Fruit fly (Drosophila melanogaster) whole organism, wandering third instar larva: ENCODE data around the gene CG8289.

Source experiments
- Abd-B ChIP-seq: fragments of >200 bp; optimal IDR thresholded peaks from 2 replicates; lab custom pipeline; 2017; ENCODE audit warnings: missing biosample characterization, missing genetic modification characterization
- CrebA ChIP-seq: fragments of 200-800 bp; sonication (Bioruptor generic); optimal IDR thresholded peaks from 2 replicates; lab custom pipeline; 2016; ENCODE audit warnings: missing biosample characterization, mild to moderate bottlenecking, missing genetic modification characterization, borderline replicate concordance
- Dif ChIP-seq: fragments of 200-275, 200-300 bp; sonication (Bioruptor generic); optimal IDR thresholded peaks from 2 replicates; lab custom pipeline; 2018; ENCODE audit warnings: missing biosample characterization, missing genetic modification characterization; ENCODE audit not compliant: partially characterized antibody
- HLH106 ChIP-seq: fragments of 200-800 bp; optimal IDR thresholded peaks from 3 replicates; lab custom pipeline; 2019; ENCODE audit warnings: missing biosample characterization, mild to moderate bottlenecking, missing genetic modification characterization, moderate library complexity
- Hnf4 ChIP-seq: fragments of 200-800 bp; sonication (Bioruptor generic); optimal IDR thresholded peaks from 2 replicates; lab custom pipeline; 2016; ENCODE audit warnings: missing biosample characterization, mild to moderate bottlenecking, missing genetic modification characterization
- Hr78 ChIP-seq: fragments of >200 bp; optimal IDR thresholded peaks from 2 replicates; lab custom pipeline; 2017; ENCODE audit warnings: missing biosample characterization, missing genetic modification characterization
- Mio ChIP-seq: sonication (Bioruptor generic); optimal IDR thresholded peaks from 2 replicates; lab custom pipeline; 2016; ENCODE audit warnings: missing biosample characterization, missing genetic modification characterization
- Sp1 ChIP-seq: fragments of 200-800 bp; sonication (Bioruptor generic); optimal IDR thresholded peaks from 3 replicates; lab custom pipeline; 2019; ENCODE audit warnings: missing biosample characterization, mild to moderate bottlenecking, missing genetic modification characterization, moderate library complexity
- Vsx2 ChIP-seq: fragments of 200-300, 225-300 bp; sonication (Bioruptor generic); optimal IDR thresholded peaks from 2 replicates; lab custom pipeline; 2018; ENCODE audit warnings: missing biosample characterization, missing genetic modification characterization; ENCODE audit not compliant: partially characterized antibody
- br ChIP-seq: fragments of 200-800 bp; sonication (Bioruptor generic); optimal IDR thresholded peaks from 2 replicates; lab custom pipeline; 2016; ENCODE audit warnings: missing biosample characterization, missing genetic modification characterization
- dl ChIP-seq, 2 experiments: fragments of 175-275, 200-275 bp in 1 of 2; fragments of 200-275 bp in 1 of 2; sonication (Bioruptor generic); optimal IDR thresholded peaks; lab custom pipeline; 2018; ENCODE audit warnings: mild to moderate bottlenecking in 2 of 2, missing biosample characterization in 2 of 2, missing genetic modification characterization in 2 of 2, moderate library complexity in 2 of 2; ENCODE audit not compliant: partially characterized antibody in 2 of 2, insufficient read depth in 1 of 2
- dsf ChIP-seq: sonication (Bioruptor generic); optimal IDR thresholded peaks from 2 replicates; lab custom pipeline; 2016; ENCODE audit warnings: missing biosample characterization, missing genetic modification characterization, borderline replicate concordance
- ey ChIP-seq: fragments of 200-800 bp; sonication (Bioruptor generic); optimal IDR thresholded peaks from 2 replicates; lab custom pipeline; 2016; ENCODE audit warnings: missing biosample characterization, missing genetic modification characterization
- foxo ChIP-seq, 2 experiments: fragments of 200-800 bp; sonication (Bioruptor generic); optimal IDR thresholded peaks; 2 replicates in 1 of 2; 3 replicates in 1 of 2; lab custom pipeline; 2016 to 2017; ENCODE audit warnings: missing biosample characterization in 2 of 2, missing genetic modification characterization in 2 of 2
- lola ChIP-seq: fragments of >200 bp; optimal IDR thresholded peaks from 2 replicates; lab custom pipeline; 2017; ENCODE audit warnings: missing biosample characterization, missing genetic modification characterization
- pan ChIP-seq: fragments of >200 bp; optimal IDR thresholded peaks from 2 replicates; lab custom pipeline; 2017
- psq ChIP-seq: fragments of 200-800 bp; sonication (Bioruptor generic); optimal IDR thresholded peaks from 3 replicates; lab custom pipeline; 2017; ENCODE audit warnings: missing biosample characterization, mild to moderate bottlenecking, missing genetic modification characterization, moderate library complexity
- rgr ChIP-seq: fragments of 200-800 bp; sonication (Bioruptor generic); optimal IDR thresholded peaks from 3 replicates; lab custom pipeline; 2016; ENCODE audit warnings: missing biosample characterization, mild to moderate bottlenecking, missing genetic modification characterization
- sage ChIP-seq: fragments of 200-800 bp; sonication (Bioruptor generic); optimal IDR thresholded peaks from 2 replicates; lab custom pipeline; 2016; ENCODE audit warnings: missing biosample characterization, mild to moderate bottlenecking, missing genetic modification characterization
- sv ChIP-seq: fragments of 200-800 bp; sonication (Bioruptor generic); optimal IDR thresholded peaks from 3 replicates; lab custom pipeline; 2016; ENCODE audit warnings: missing biosample characterization, missing genetic modification characterization
- tai ChIP-seq: sonication (Bioruptor generic); optimal IDR thresholded peaks from 2 replicates; lab custom pipeline; 2016; ENCODE audit warnings: missing biosample characterization, missing genetic modification characterization

The CG8289 gene

DNA sequence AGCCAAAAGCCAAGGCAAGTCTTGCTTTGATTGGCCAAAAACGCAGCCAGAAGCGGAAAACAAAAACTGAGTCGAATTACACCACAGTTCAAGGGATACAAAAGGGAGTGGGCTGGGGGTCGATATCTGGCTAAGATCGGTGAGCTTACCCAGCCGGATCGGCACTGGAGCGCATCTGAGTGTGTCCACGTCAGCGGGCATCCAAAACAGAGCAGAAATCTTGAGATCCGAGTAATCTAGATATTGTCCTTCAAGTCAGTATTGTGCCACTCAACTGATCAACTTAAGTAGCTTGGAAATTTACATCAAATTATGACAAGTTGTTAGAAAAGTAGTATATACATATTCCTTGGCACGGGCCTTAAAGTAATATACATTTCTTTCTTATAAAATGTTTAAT lies 47.3 kb downstream of the CG8289 start, which contains the start of gene CG12992:
CG12992 (plus strand) TSS at position 301 of the 400 bp plus-strand sequence.
- no peak for TF ChIP-seq CrebA (GFP tag; lab: Kevin White, UChicago)

DNA sequence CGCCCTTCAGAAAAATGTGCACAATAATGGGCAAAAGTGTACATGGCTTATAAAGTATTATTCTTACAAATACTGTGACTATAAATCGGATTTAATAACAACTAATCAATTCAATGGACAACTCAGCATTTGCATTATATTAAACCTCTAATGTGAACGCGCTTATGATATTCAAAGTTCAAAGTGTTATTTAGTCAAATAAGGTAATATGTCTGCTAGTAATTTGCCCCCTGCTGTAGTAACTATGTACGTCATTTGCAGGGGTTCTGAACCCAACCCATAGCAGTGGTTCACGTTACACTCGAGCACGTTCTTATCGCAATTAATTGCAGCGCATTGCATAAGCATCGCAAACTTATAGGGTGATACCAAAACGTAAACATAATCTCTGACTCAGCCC lies 47.7 kb downstream of the CG8289 start:
- TF ChIP-seq ey (GFP tag; lab: Kevin White, UChicago): peak; percentile 19
- TF ChIP-seq rgr (GFP tag; lab: Kevin White, UChicago): peak; percentile 11
- TF ChIP-seq tai (GFP tag; lab: Kevin White, UChicago): no peak
- peak; percentile 10 for TF ChIP-seq psq (GFP tag; lab: Kevin White, UChicago)

DNA sequence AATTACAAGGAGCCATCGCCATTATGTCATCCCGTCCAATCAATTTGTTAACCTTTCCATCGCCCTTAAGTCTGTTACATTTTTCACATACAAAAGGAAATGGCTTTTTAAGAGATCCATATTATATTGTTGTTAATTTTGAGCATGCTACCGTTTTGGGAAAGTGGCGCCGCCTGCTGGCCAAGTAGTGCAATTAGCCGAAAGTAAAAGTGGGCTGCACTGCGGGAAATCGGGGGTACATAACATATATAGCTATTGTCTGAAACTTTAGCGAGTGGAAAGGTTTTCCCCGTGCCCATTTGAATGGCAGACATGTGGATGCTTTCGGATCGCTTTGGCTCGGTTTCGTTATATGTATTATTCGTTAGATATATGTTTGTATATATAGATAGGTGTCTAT lies 50.0 kb downstream of the CG8289 start:
- TF ChIP-seq dl (GFP tag; optimal IDR thresholded peaks at IDR 0.05; lab: Kevin White, UChicago; ENCODE audit: insufficient read depth in 1 of 2, partially characterized antibody in 2 of 2) (no peak), dsf (GFP tag; lab: Kevin White, UChicago) (no peak), Hnf4 (GFP tag; lab: Kevin White, UChicago) (no peak), sv (GFP tag; lab: Kevin White, UChicago) (no peak), Vsx2 (no peak), pan (lab: Kevin White, UChicago) (no peak), sage (GFP tag; lab: Kevin White, UChicago) (no peak), HLH106 (no peak), psq (GFP tag; lab: Kevin White, UChicago) (no peak), Abd-B (GFP tag; lab: Kevin White, UChicago) (no peak), Hr78 (GFP tag; lab: Kevin White, UChicago) (no peak), Dif (GFP tag; lab: Kevin White, UChicago) (no peak), Sp1 (GFP tag; lab: Kevin White, UChicago) (no peak), br (GFP tag; lab: Kevin White, UChicago) (no peak)

DNA sequence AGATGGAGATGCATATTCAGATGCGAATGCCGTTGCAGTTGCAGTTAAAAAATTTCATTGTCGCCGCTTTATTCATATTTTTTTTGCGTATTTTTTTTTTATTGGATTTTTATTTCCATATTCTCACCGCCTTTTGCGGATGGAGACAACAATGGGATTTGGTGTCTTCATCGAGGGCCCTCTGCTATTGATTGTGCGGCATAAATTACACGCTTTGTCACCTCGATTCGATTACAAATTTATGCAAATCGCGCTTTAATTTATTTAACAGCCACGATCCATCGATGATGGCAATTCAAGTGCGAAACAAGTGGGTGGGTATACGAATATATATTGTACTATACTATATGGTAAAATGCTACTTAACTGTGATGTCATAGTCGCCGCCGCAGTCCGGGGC lies 52.1 kb downstream of the CG8289 start:
- TF ChIP-seq HLH106 (no peak), sage (GFP tag; lab: Kevin White, UChicago) (no peak), CrebA (GFP tag; lab: Kevin White, UChicago) (no peak), Abd-B (GFP tag; lab: Kevin White, UChicago) (no peak), foxo (GFP tag; optimal IDR thresholded peaks at IDR 0.05; lab: Kevin White, UChicago) (no peak), Mio (GFP tag; lab: Kevin White, UChicago) (no peak), lola (GFP tag; lab: Kevin White, UChicago) (no peak)
- TF ChIP-seq, all 38 proteins: peak for 0
